Worm (Caenorhabditis elegans) whole organism, midembryonic: ENCODE measurements around the gene xol-1.

Source experiments
- T22C8.4 ChIP-seq: fragments of 200-800 bp; sonication (Bioruptor generic); IDR thresholded peaks from 2 replicates; pipeline ENCODE4 v1.3.6; 2022; ENCODE audit warnings: missing genetic modification characterization, missing compliant biosample characterization
- cog-1 ChIP-seq: sonication (generic microtip); optimal IDR thresholded peaks from 2 replicates; lab custom pipeline; 2016; ENCODE audit warnings: missing genetic modification characterization, missing compliant biosample characterization
- flt-1 ChIP-seq: fragments of 200-800 bp; sonication (Bioruptor generic); IDR thresholded peaks from 2 replicates; pipeline ENCODE4 v1.3.6; 2022; ENCODE audit warnings: missing genetic modification characterization, missing compliant biosample characterization
- klf-2 ChIP-seq: fragments of 200-800 bp; sonication (Bioruptor generic); conservative IDR thresholded peaks from 2 replicates; pipeline ENCODE4 v1.3.6; 2022; ENCODE audit warnings: missing genetic modification reagents, missing genetic modification characterization, missing compliant biosample characterization
- med-1 ChIP-seq: sonication (generic microtip); optimal IDR thresholded peaks from 2 replicates; lab custom pipeline; 2017; ENCODE audit warnings: missing genetic modification characterization, mild to moderate bottlenecking, missing compliant biosample characterization, antibody characterized with exemption, missing genetic modification reagents; ENCODE audit not compliant: insufficient read depth
- ref-1 ChIP-seq: fragments of 200-800 bp; sonication (Bioruptor generic); conservative IDR thresholded peaks from 2 replicates; pipeline ENCODE4 v1.3.6; 2022; ENCODE audit warnings: missing genetic modification reagents, missing genetic modification characterization, missing compliant biosample characterization
- tab-1 ChIP-seq: fragments of 200-800 bp; sonication (Bioruptor generic); IDR thresholded peaks from 2 replicates; pipeline ENCODE4 v1.3.6; 2022; ENCODE audit warnings: missing genetic modification characterization, missing compliant biosample characterization
- ztf-23 ChIP-seq: fragments of 200-800 bp; sonication (Bioruptor generic); IDR thresholded peaks from 2 replicates; pipeline ENCODE4 v1.3.6; 2022; ENCODE audit warnings: missing genetic modification reagents, missing genetic modification characterization, missing compliant biosample characterization
- ztf-29 ChIP-seq: fragments of 200-800 bp; sonication (Bioruptor generic); IDR thresholded peaks from 2 replicates; pipeline ENCODE4 v1.3.6; 2022; ENCODE audit warnings: missing genetic modification reagents, missing genetic modification characterization, missing compliant biosample characterization

ce11 chrX:8027509-8027908 lies 13.6 kb upstream of the xol-1 start:
- TF ChIP-seq ref-1 (GFP tag; lab: Robert Waterston, UW): no peak
- no peak for TF ChIP-seq tab-1 (GFP tag; lab: Robert Waterston, UW)
- TF ChIP-seq ztf-29 (GFP tag; lab: Robert Waterston, UW): no peak
- no peak for TF ChIP-seq klf-2 (GFP tag; lab: Robert Waterston, UW)
- TF ChIP-seq flt-1: no peak
- no peak for TF ChIP-seq ztf-23 (GFP tag; lab: Robert Waterston, UW)
- no peak for TF ChIP-seq T22C8.4 (GFP tag; lab: Robert Waterston, UW)
- no peak for TF ChIP-seq med-1 (GFP tag; lab: Kevin White, UChicago)
- TF ChIP-seq cog-1 (tag; lab: Kevin White, UChicago): no peak
